Fruit fly (Drosophila melanogaster) whole organism, embryonic: Measurements from ENCODE around the gene Tusp.

Experiments
- ATbp ChIP-seq: fragments of 200-800 bp; sonication (Bioruptor generic); optimal IDR thresholded peaks from 2 replicates; lab custom pipeline; 2017; ENCODE audit warnings: missing biosample characterization, mild to moderate bottlenecking, missing genetic modification characterization, missing genetic modification reagents
- Asciz ChIP-seq: fragments of 200-800 bp; sonication (Bioruptor generic); optimal IDR thresholded peaks from 2 replicates; lab custom pipeline; 2017; ENCODE audit warnings: missing biosample characterization, mild to moderate bottlenecking, missing genetic modification characterization, missing genetic modification reagents
- Atf-2 ChIP-seq: fragments of 200-800 bp; sonication (Bioruptor generic); optimal IDR thresholded peaks from 2 replicates; lab custom pipeline; 2016; ENCODE audit warnings: missing biosample characterization, missing genetic modification characterization
- Bgb ChIP-seq: fragments of 200-800 bp; sonication (Bioruptor generic); IDR thresholded peaks from 2 replicates; pipeline ENCODE4 v1.3.6; 2022; ENCODE audit warnings: missing biosample characterization, missing genetic modification characterization; ENCODE audit not compliant: partially characterized antibody
- CG10654 ChIP-seq: fragments of 200-800 bp; sonication (Bioruptor generic); optimal IDR thresholded peaks from 2 replicates; lab custom pipeline; 2016; ENCODE audit warnings: missing biosample characterization, missing genetic modification characterization
- CG11093 ChIP-seq: fragments of 200-800 bp; sonication (Bioruptor generic); IDR thresholded peaks from 3 replicates; pipeline ENCODE4 v1.3.6; 2022; ENCODE audit warnings: missing biosample characterization, missing genetic modification characterization
- CG11247 ChIP-seq: fragments of 200-800 bp; sonication (Bioruptor generic); IDR thresholded peaks from 2 replicates; pipeline ENCODE4 v1.3.6; 2022; ENCODE audit warnings: missing biosample characterization, missing genetic modification characterization
- CG12299 ChIP-seq: fragments of 200-800 bp; sonication (Bioruptor generic); optimal IDR thresholded peaks from 2 replicates; lab custom pipeline; 2018; ENCODE audit warnings: missing biosample characterization, mild to moderate bottlenecking, missing genetic modification characterization
- CG13775 ChIP-seq: fragments of 200-800 bp; sonication (Bioruptor generic); optimal IDR thresholded peaks from 3 replicates; lab custom pipeline; 2017; ENCODE audit warnings: missing biosample characterization, mild to moderate bottlenecking, missing genetic modification characterization
- CG14014 ChIP-seq: fragments of 200-800 bp; sonication (Bioruptor generic); IDR thresholded peaks from 2 replicates; pipeline ENCODE4 v1.3.6; 2022; ENCODE audit warnings: missing biosample characterization, missing genetic modification characterization
- CG14965 ChIP-seq: fragments of 200-800 bp; sonication (Bioruptor generic); optimal IDR thresholded peaks from 2 replicates; lab custom pipeline; 2016; ENCODE audit warnings: missing biosample characterization, missing genetic modification characterization, borderline replicate concordance
- CG1529 ChIP-seq: fragments of 200-800 bp; sonication (Bioruptor generic); optimal IDR thresholded peaks from 3 replicates; lab custom pipeline; 2018; ENCODE audit warnings: missing biosample characterization, missing genetic modification characterization
- CG15514 ChIP-seq: fragments of 200-800 bp; sonication (Bioruptor generic); optimal IDR thresholded peaks from 3 replicates; lab custom pipeline; 2017; ENCODE audit warnings: missing biosample characterization, missing genetic modification characterization, mild to moderate bottlenecking, moderate library complexity, missing genetic modification reagents
- CG1603 ChIP-seq: fragments of 200-800 bp; sonication (Bioruptor generic); optimal IDR thresholded peaks from 2 replicates; lab custom pipeline; 2019; ENCODE audit warnings: missing biosample characterization, mild to moderate bottlenecking, missing genetic modification characterization, moderate library complexity
- CG17186 ChIP-seq: fragments of 200-800 bp; sonication (Bioruptor generic); optimal IDR thresholded peaks from 3 replicates; lab custom pipeline; 2017; ENCODE audit warnings: missing biosample characterization, missing genetic modification reagents, missing genetic modification characterization
- CG17802 ChIP-seq: fragments of 200-800 bp; sonication (Bioruptor generic); optimal IDR thresholded peaks from 2 replicates; lab custom pipeline; 2018; ENCODE audit warnings: missing biosample characterization, mild to moderate bottlenecking, missing genetic modification characterization, moderate library complexity
- CG18262 ChIP-seq: fragments of 200-800 bp; optimal IDR thresholded peaks from 3 replicates; lab custom pipeline; 2019; ENCODE audit warnings: missing biosample characterization, mild to moderate bottlenecking, missing genetic modification characterization, moderate library complexity
- CG18599 ChIP-seq: fragments of 200-800 bp; sonication (Bioruptor generic); optimal IDR thresholded peaks from 3 replicates; lab custom pipeline; 2017; ENCODE audit warnings: missing biosample characterization, missing genetic modification characterization, mild to moderate bottlenecking, moderate library complexity, missing genetic modification reagents
- CG3407 ChIP-seq: fragments of 200-800 bp; sonication (Bioruptor generic); optimal IDR thresholded peaks from 2 replicates; lab custom pipeline; 2018; ENCODE audit warnings: missing biosample characterization, mild to moderate bottlenecking, missing genetic modification characterization
- CG3995 ChIP-seq: fragments of 200-800 bp; sonication (Bioruptor generic); optimal IDR thresholded peaks from 3 replicates; lab custom pipeline; 2016; ENCODE audit warnings: missing biosample characterization, missing genetic modification characterization
- CG4360 ChIP-seq: fragments of 200-800 bp; sonication (Bioruptor generic); IDR thresholded peaks from 2 replicates; pipeline ENCODE4 v1.3.6; 2022; ENCODE audit warnings: missing biosample characterization, missing genetic modification characterization
- CG4707 ChIP-seq: fragments of 200-800 bp; sonication (Bioruptor generic); optimal IDR thresholded peaks from 2 replicates; lab custom pipeline; 2018; ENCODE audit warnings: missing biosample characterization, mild to moderate bottlenecking, missing genetic modification characterization, moderate library complexity
- CG5953 ChIP-seq: fragments of 200-800 bp; sonication (Bioruptor generic); IDR thresholded peaks from 2 replicates; pipeline ENCODE4 v1.3.6; 2022; ENCODE audit warnings: missing biosample characterization, missing genetic modification characterization
- CG6683 ChIP-seq: fragments of 200-800 bp; sonication (Bioruptor generic); optimal IDR thresholded peaks from 2 replicates; lab custom pipeline; 2017; ENCODE audit warnings: missing biosample characterization, mild to moderate bottlenecking, missing genetic modification characterization, missing genetic modification reagents
- CG8359 ChIP-seq: fragments of 200-800 bp; sonication (Bioruptor generic); optimal IDR thresholded peaks from 2 replicates; lab custom pipeline; 2017; ENCODE audit warnings: missing biosample characterization, mild to moderate bottlenecking, missing genetic modification characterization, borderline replicate concordance
- Camta ChIP-seq: fragments of 200-800 bp; sonication (Bioruptor generic); optimal IDR thresholded peaks from 2 replicates; lab custom pipeline; 2016; ENCODE audit warnings: missing biosample characterization, missing genetic modification characterization
- Dek ChIP-seq: fragments of 200-800 bp; sonication (Bioruptor generic); optimal IDR thresholded peaks from 3 replicates; lab custom pipeline; 2019; ENCODE audit warnings: missing biosample characterization, mild to moderate bottlenecking, missing genetic modification characterization, moderate library complexity
- Doc2 ChIP-seq: fragments of 200-800 bp; sonication (Bioruptor generic); IDR thresholded peaks from 2 replicates; pipeline ENCODE4 v1.3.6; 2022; ENCODE audit warnings: missing biosample characterization, missing genetic modification characterization
- Eip74EF ChIP-seq, 2 experiments: fragments of 200-800 bp in 1 of 2; fragments of >200 bp in 1 of 2; sonication (Bioruptor generic) in 1 of 2; optimal IDR thresholded peaks; 2 replicates each; lab custom pipeline; 2017 to 2019; ENCODE audit warnings: missing biosample characterization in 2 of 2, missing genetic modification characterization in 2 of 2, mild to moderate bottlenecking in 1 of 2, moderate library complexity in 1 of 2
- Fer3 ChIP-seq: fragments of 200-800 bp; sonication (Bioruptor generic); optimal IDR thresholded peaks from 2 replicates; lab custom pipeline; 2018; ENCODE audit warnings: missing biosample characterization, mild to moderate bottlenecking, missing genetic modification characterization, moderate library complexity
- Gsc ChIP-seq: fragments of 200-800 bp; sonication (Bioruptor generic); IDR thresholded peaks from 2 replicates; pipeline ENCODE4 v1.3.6; 2022; ENCODE audit warnings: missing biosample characterization, missing genetic modification characterization
- HLH4C ChIP-seq: fragments of 200-800 bp; sonication (Bioruptor generic); IDR thresholded peaks from 3 replicates; pipeline ENCODE4 v1.3.6; 2022; ENCODE audit warnings: missing biosample characterization, missing genetic modification characterization; ENCODE audit not compliant: partially characterized antibody
- Hey ChIP-seq: fragments of 200-800 bp; sonication (Bioruptor generic); optimal IDR thresholded peaks from 3 replicates; lab custom pipeline; 2018; ENCODE audit warnings: missing biosample characterization, mild to moderate bottlenecking, missing genetic modification characterization
- Ptx1 ChIP-seq: fragments of 200-800 bp; sonication (Bioruptor generic); IDR thresholded peaks from 2 replicates; pipeline ENCODE4 v1.3.6; 2022; ENCODE audit warnings: missing biosample characterization, missing genetic modification characterization
- crol ChIP-seq: fragments of 200-800 bp; sonication (Bioruptor generic); IDR thresholded peaks from 2 replicates; pipeline ENCODE4 v1.3.6; 2022; ENCODE audit warnings: missing biosample characterization, missing genetic modification characterization
- dimm ChIP-seq: fragments of 200-800 bp; sonication (Bioruptor generic); IDR thresholded peaks from 2 replicates; pipeline ENCODE4 v1.3.6; 2022; ENCODE audit warnings: missing biosample characterization, missing genetic modification characterization
- disco-r ChIP-seq: fragments of 200-800 bp; sonication (Bioruptor generic); optimal IDR thresholded peaks from 2 replicates; lab custom pipeline; 2016; ENCODE audit warnings: missing biosample characterization, missing genetic modification characterization
- hbn ChIP-seq: fragments of 200-800 bp; sonication (Bioruptor generic); IDR thresholded peaks from 2 replicates; pipeline ENCODE4 v1.3.6; 2022; ENCODE audit warnings: missing biosample characterization, missing genetic modification characterization; ENCODE audit not compliant: partially characterized antibody
- luna ChIP-seq: fragments of 200-800 bp; sonication (Bioruptor generic); optimal IDR thresholded peaks from 2 replicates; lab custom pipeline; 2016; ENCODE audit warnings: missing biosample characterization, missing genetic modification characterization
- oc ChIP-seq: fragments of 200-800 bp; sonication (Bioruptor generic); optimal IDR thresholded peaks from 2 replicates; lab custom pipeline; 2018; ENCODE audit warnings: missing biosample characterization, mild to moderate bottlenecking, missing genetic modification characterization, moderate library complexity
- pita ChIP-seq: fragments of 200-800 bp; sonication (Bioruptor generic); optimal IDR thresholded peaks from 2 replicates; lab custom pipeline; 2017; ENCODE audit warnings: missing biosample characterization, mild to moderate bottlenecking, missing genetic modification characterization
- run ChIP-seq: fragments of 200-800 bp; sonication (Bioruptor generic); optimal IDR thresholded peaks from 3 replicates; lab custom pipeline; 2018; ENCODE audit warnings: missing biosample characterization, mild to moderate bottlenecking, missing genetic modification characterization
- tna ChIP-seq: fragments of 200-800 bp; sonication (Bioruptor generic); IDR thresholded peaks from 2 replicates; pipeline ENCODE4 v1.3.6; 2022; ENCODE audit warnings: missing biosample characterization, missing genetic modification characterization; ENCODE audit not compliant: partially characterized antibody
- twi ChIP-seq: fragments of 200-800 bp; optimal IDR thresholded peaks from 2 replicates; lab custom pipeline; 2019; ENCODE audit warnings: missing biosample characterization, mild to moderate bottlenecking, missing genetic modification characterization, moderate library complexity
- z ChIP-seq: fragments of 200-800 bp; sonication (Bioruptor generic); IDR thresholded peaks from 3 replicates; pipeline ENCODE4 v1.3.6; 2022; ENCODE audit warnings: missing biosample characterization, missing genetic modification characterization
- zen ChIP-seq: fragments of 200-800 bp; sonication (Bioruptor generic); optimal IDR thresholded peaks from 3 replicates; lab custom pipeline; 2018; ENCODE audit warnings: missing biosample characterization, mild to moderate bottlenecking, missing genetic modification characterization, moderate library complexity
- zen2 ChIP-seq: fragments of 200-800 bp; sonication (Bioruptor generic); IDR thresholded peaks from 3 replicates; pipeline ENCODE4 v1.3.6; 2022; ENCODE audit warnings: missing biosample characterization, missing genetic modification characterization; ENCODE audit not compliant: partially characterized antibody

Tusp gene

dm6 chr3R:27607218-27607929 is at the start of gene Tusp, which contains the start of gene dsd (continued):
- TF ChIP-seq CG18262 (peak; percentile 72), Fer3 (tag; lab: Kevin White, UChicago) (peak; percentile 56), ATbp (GFP tag; lab: Kevin White, UChicago) (peak; percentile 36), zen2 (no peak), CG3407 (peak; percentile 51), z (GFP tag; lab: Robert Waterston, UW) (no peak), CG8359 (no peak), zen (tag; lab: Kevin White, UChicago) (peak; percentile 48), Ptx1 (GFP tag; lab: Robert Waterston, UW) (peak; percentile 84), CG3995 (peak; percentile 39), CG14014 (GFP tag; lab: Robert Waterston, UW) (peak; percentile 77), CG6683 (GFP tag; lab: Kevin White, UChicago) (peak; percentile 6), Gsc (GFP tag; lab: Robert Waterston, UW) (no peak), HLH4C (GFP tag; lab: Robert Waterston, UW) (peak; percentile 57; the same call in 2 of the 3 replicates), Bgb (GFP tag; lab: Robert Waterston, UW) (peak; percentile 62), crol (GFP tag; lab: Robert Waterston, UW) (0 out of 2 replicates have a peak, but pooled peaks have one; percentile 11), Asciz (peak; percentile 44), CG10654 (peak; percentile 66), pita (GFP tag; lab: Kevin White, UChicago) (no peak), CG1603 (tag; lab: Kevin White, UChicago) (peak; percentile 65), luna (GFP tag; lab: Kevin White, UChicago) (peak; percentile 13), CG17186 (GFP tag; lab: Kevin White, UChicago) (no peak), CG18599 (GFP tag; lab: Kevin White, UChicago) (peak; percentile 79), Eip74EF (GFP tag; optimal IDR thresholded peaks at IDR 0.05; lab: Kevin White, UChicago) (no peak), Atf-2 (GFP tag; lab: Kevin White, UChicago) (peak; percentile 59), Dek (tag; lab: Kevin White, UChicago) (peak; percentile 69), CG4360 (GFP tag; lab: Robert Waterston, UW) (0 out of 2 replicates have a peak, but pooled peaks have one; percentile 45), CG14965 (no peak), oc (tag; lab: Kevin White, UChicago) (no peak), CG17802 (peak; percentile 58), CG5953 (GFP tag; lab: Robert Waterston, UW) (peak; percentile 42; the same call in 1 of the 2 replicates), Hey (tag; lab: Kevin White, UChicago) (no peak), CG12299 (tag; lab: Kevin White, UChicago) (peak; percentile 28), CG4707 (GFP tag; lab: Kevin White, UChicago) (peak; percentile 6), CG11093 (0 out of 3 replicates have a peak, but pooled peaks have one; percentile 53), run (tag; lab: Kevin White, UChicago) (no peak), Doc2 (GFP tag; lab: Robert Waterston, UW) (no peak), disco-r (GFP tag; lab: Kevin White, UChicago) (no peak), hbn (GFP tag; lab: Robert Waterston, UW) (peak; percentile 56), twi (tag; lab: Kevin White, UChicago) (peak; percentile 45), CG15514 (peak; percentile 70), CG1529 (GFP tag; lab: Kevin White, UChicago) (peak; percentile 33), dimm (GFP tag; lab: Robert Waterston, UW) (no peak), Camta (peak; percentile 7), CG13775 (GFP tag; lab: Kevin White, UChicago) (peak; percentile 74), tna (GFP tag; lab: Robert Waterston, UW) (peak; percentile 24; the same call in 1 of the 2 replicates), CG11247 (peak; percentile 86)
